Worm (Caenorhabditis elegans) whole organism, L4/young adult: ENCODE data around the gene Y13C8A.1.

Source experiments
- W03F9.2 ChIP-seq: fragments of 150-350 bp; optimal IDR thresholded peaks from 2 replicates; lab custom pipeline; 2014; ENCODE audit warnings: missing biosample characterization, missing genetic modification characterization
- dao-5 ChIP-seq: sonication (generic microtip); optimal IDR thresholded peaks from 2 replicates; lab custom pipeline; 2016; ENCODE audit warnings: missing genotype, missing genetic modification characterization, moderate library complexity, missing compliant biosample characterization
- him-1 ChIP-seq: sonication (generic microtip); optimal IDR thresholded peaks from 2 replicates; lab custom pipeline; 2016; ENCODE audit warnings: missing genotype, missing genetic modification reagents, missing genetic modification characterization, missing compliant biosample characterization

- TF ChIP-seq W03F9.2 (no peak), him-1 (tag; lab: Kevin White, UChicago) (peak; percentile 36), dao-5 (tag; lab: Kevin White, UChicago) (peak; percentile 62)
Measured at ce11 chrX:16930663-16931097, 47.2 kb downstream of the Y13C8A.1 start.
